Worm (Caenorhabditis elegans): Measurements from ENCODE around the gene nep-17.
A peak's percentile ranks its signal among the peaks of the same experiment; 100 is the strongest.

DNA sequence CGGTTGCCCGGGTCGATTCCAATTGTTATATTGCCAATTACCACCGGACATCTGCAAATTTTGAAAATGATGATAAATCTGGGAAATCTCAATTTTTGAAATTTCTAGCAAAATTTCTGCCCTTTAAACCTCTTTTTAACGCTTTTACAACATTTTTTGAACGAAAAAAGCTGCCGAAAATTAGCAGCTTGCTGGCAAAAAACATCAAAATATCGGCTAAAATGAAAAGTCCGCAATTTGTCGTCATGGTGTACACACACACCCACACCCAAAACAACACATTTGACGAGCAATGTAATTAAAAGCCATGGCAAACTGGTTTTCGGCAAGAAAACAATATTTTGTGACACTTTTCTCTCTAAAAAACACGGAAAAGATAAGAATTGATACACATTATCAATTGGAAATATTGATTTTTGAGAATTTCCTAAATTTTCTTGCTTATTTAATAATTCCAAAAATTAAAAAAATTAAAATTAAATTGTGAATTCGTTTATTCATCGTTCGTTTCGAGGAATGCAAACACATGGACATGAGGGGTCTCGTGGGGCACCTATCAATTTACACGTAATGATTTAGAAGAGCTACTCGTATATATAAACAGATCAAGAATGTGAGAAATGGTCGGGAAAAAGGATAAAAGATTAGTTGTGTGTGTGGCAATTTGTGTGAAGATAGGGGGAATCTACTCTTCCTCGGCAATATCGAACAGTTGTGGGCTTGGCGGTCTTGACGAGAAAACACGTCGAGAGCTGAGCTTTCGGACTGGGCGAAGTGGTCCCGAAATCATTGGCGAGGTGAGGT, 46.8 kb upstream of the nep-17 start, which contains the start of gene pqn-27:
- TF ChIP-seq ama-1 (optimal IDR thresholded peaks at IDR 0.05) (peak; percentile 96), lin-39 (tag; optimal IDR thresholded peaks at IDR 0.05) (no peak), ceh-82 (tag; optimal IDR thresholded peaks at IDR 0.05) (no peak), zag-1 (tag; optimal IDR thresholded peaks at IDR 0.05) (no peak), unc-62 (GFP tag; optimal IDR thresholded peaks at IDR 0.05) (peak; percentile 32), F13H6.1 (tag; optimal IDR thresholded peaks at IDR 0.05) (peak; percentile 75), fos-1 (tag; optimal IDR thresholded peaks at IDR 0.05) (peak; percentile 28), aly-2 (tag; optimal IDR thresholded peaks at IDR 0.05) (no peak), sma-9 (GFP tag; optimal IDR thresholded peaks at IDR 0.05) (peak; percentile 75), sma-9 (tag; optimal IDR thresholded peaks at IDR 0.05) (no peak), snpc-4 (tag; optimal IDR thresholded peaks at IDR 0.05) (no peak), mdl-1 (tag; optimal IDR thresholded peaks at IDR 0.05) (no peak), skn-1 (tag; optimal IDR thresholded peaks at IDR 0.05) (peak; percentile 70), nhr-23 (tag; optimal IDR thresholded peaks at IDR 0.05) (no peak), nhr-12 (tag; optimal IDR thresholded peaks at IDR 0.05) (peak; percentile 12)

Data from whole organism, L2 larva.